Fruit fly (Drosophila melanogaster) whole organism, embryonic: Measurements from ENCODE around the gene CG6938.

ENCODE experiments used
- B-H1 ChIP-seq: fragments of 200-800 bp; sonication (Bioruptor generic); IDR thresholded peaks from 3 replicates; pipeline ENCODE4 v1.3.6; 2022; ENCODE audit warnings: missing biosample characterization, missing genetic modification characterization
- CG11093 ChIP-seq: fragments of 200-800 bp; sonication (Bioruptor generic); IDR thresholded peaks from 3 replicates; pipeline ENCODE4 v1.3.6; 2022; ENCODE audit warnings: missing biosample characterization, missing genetic modification characterization
- CG11723 ChIP-seq: fragments of 200-800 bp; sonication (Bioruptor generic); optimal IDR thresholded peaks from 2 replicates; lab custom pipeline; 2017; ENCODE audit warnings: missing biosample characterization, mild to moderate bottlenecking, missing genetic modification characterization
- CG12391 ChIP-seq: fragments of 200-800 bp; sonication (Bioruptor generic); optimal IDR thresholded peaks from 3 replicates; lab custom pipeline; 2018; ENCODE audit warnings: missing biosample characterization, mild to moderate bottlenecking, missing genetic modification characterization, moderate library complexity
- CG14050 ChIP-seq: fragments of 200-800 bp; sonication (Bioruptor generic); IDR thresholded peaks from 3 replicates; pipeline ENCODE4 v1.3.6; 2022; ENCODE audit warnings: missing biosample characterization, missing genetic modification characterization
- CG14667 ChIP-seq: fragments of 200-800 bp; sonication (Bioruptor generic); IDR thresholded peaks from 2 replicates; pipeline ENCODE4 v1.3.6; 2022; ENCODE audit warnings: missing biosample characterization, missing genetic modification characterization
- CG15514 ChIP-seq: fragments of 200-800 bp; sonication (Bioruptor generic); optimal IDR thresholded peaks from 3 replicates; lab custom pipeline; 2017; ENCODE audit warnings: missing biosample characterization, missing genetic modification characterization, mild to moderate bottlenecking, moderate library complexity, missing genetic modification reagents
- CG16813 ChIP-seq: fragments of 200-800 bp; sonication (Bioruptor generic); IDR thresholded peaks from 3 replicates; pipeline ENCODE4 v1.3.6; 2022; ENCODE audit warnings: missing biosample characterization, missing genetic modification characterization; ENCODE audit not compliant: partially characterized antibody
- CG2889 ChIP-seq: fragments of 200-800 bp; sonication (Bioruptor generic); IDR thresholded peaks from 3 replicates; pipeline ENCODE4 v1.3.6; 2022; ENCODE audit warnings: missing biosample characterization, missing genetic modification characterization
- CG3065 ChIP-seq: fragments of 200-800 bp; sonication (Bioruptor generic); optimal IDR thresholded peaks from 2 replicates; lab custom pipeline; 2016; ENCODE audit warnings: missing biosample characterization, missing genetic modification characterization
- CG4424 ChIP-seq: fragments of 200-800 bp; sonication (Bioruptor generic); optimal IDR thresholded peaks from 3 replicates; lab custom pipeline; 2016; ENCODE audit warnings: missing biosample characterization, missing genetic modification characterization
- CG4617 ChIP-seq: fragments of 200-800 bp; sonication (Bioruptor generic); optimal IDR thresholded peaks from 3 replicates; lab custom pipeline; 2016; ENCODE audit warnings: missing biosample characterization, missing genetic modification characterization, borderline replicate concordance
- CG5180 ChIP-seq: fragments of 200-800 bp; sonication (Bioruptor generic); optimal IDR thresholded peaks from 3 replicates; lab custom pipeline; 2017; ENCODE audit warnings: missing biosample characterization, missing genetic modification characterization, mild to moderate bottlenecking, moderate library complexity, missing genetic modification reagents
- CG7357 ChIP-seq: fragments of 200-800 bp; sonication (Bioruptor generic); IDR thresholded peaks from 3 replicates; pipeline ENCODE4 v1.3.6; 2022; ENCODE audit warnings: missing biosample characterization, missing genetic modification characterization
- Drgx ChIP-seq: fragments of 200-800 bp; sonication (Bioruptor generic); IDR thresholded peaks from 2 replicates; pipeline ENCODE4 v1.3.6; 2022; ENCODE audit warnings: missing biosample characterization, missing genetic modification characterization
- E2f2 ChIP-seq: fragments of 200-800 bp; sonication (Bioruptor generic); IDR thresholded peaks from 2 replicates; pipeline ENCODE4 v1.3.6; 2022; ENCODE audit warnings: missing biosample characterization, missing genetic modification characterization
- Ets97D ChIP-seq: fragments of 200-800 bp; sonication (Bioruptor generic); optimal IDR thresholded peaks from 3 replicates; lab custom pipeline; 2016; ENCODE audit warnings: missing biosample characterization, missing genetic modification characterization
- Fer1 ChIP-seq: fragments of 200-800 bp; sonication (Bioruptor generic); optimal IDR thresholded peaks from 2 replicates; lab custom pipeline; 2017; ENCODE audit warnings: missing biosample characterization, mild to moderate bottlenecking, missing genetic modification characterization
- Hmx ChIP-seq: fragments of 200-800 bp; sonication (Bioruptor generic); optimal IDR thresholded peaks from 2 replicates; lab custom pipeline; 2016; ENCODE audit warnings: missing biosample characterization, missing genetic modification characterization
- Hr51 ChIP-seq, 2 experiments: fragments of 200-800 bp; sonication (Bioruptor generic); optimal IDR thresholded peaks; 2 replicates in 1 of 2; 3 replicates in 1 of 2; lab custom pipeline; 2016 to 2018; ENCODE audit warnings: missing biosample characterization in 2 of 2, missing genetic modification characterization in 2 of 2, mild to moderate bottlenecking in 1 of 2, moderate library complexity in 1 of 2
- Lhr ChIP-seq: fragments of 200-800 bp; sonication (Bioruptor generic); optimal IDR thresholded peaks from 3 replicates; lab custom pipeline; 2017; ENCODE audit warnings: mild to moderate bottlenecking, missing biosample characterization, missing genetic modification reagents, missing genetic modification characterization
- Meics ChIP-seq: fragments of 200-800 bp; sonication (Bioruptor generic); optimal IDR thresholded peaks from 2 replicates; lab custom pipeline; 2017; ENCODE audit warnings: missing biosample characterization, mild to moderate bottlenecking, missing genetic modification characterization
- Nf-YA ChIP-seq: fragments of 200-800 bp; sonication (Bioruptor generic); IDR thresholded peaks from 2 replicates; pipeline ENCODE4 v1.3.6; 2022; ENCODE audit warnings: missing biosample characterization, missing genetic modification characterization
- Oaz ChIP-seq: fragments of 200-800 bp; sonication (Bioruptor generic); IDR thresholded peaks from 2 replicates; pipeline ENCODE4 v1.3.6; 2022; ENCODE audit warnings: missing biosample characterization, missing genetic modification characterization
- Side ChIP-seq: fragments of 200-800 bp; sonication (Bioruptor generic); optimal IDR thresholded peaks from 2 replicates; lab custom pipeline; 2016; ENCODE audit warnings: missing biosample characterization, missing genetic modification characterization
- Spps ChIP-seq: fragments of 200-800 bp; sonication (Bioruptor generic); optimal IDR thresholded peaks from 2 replicates; lab custom pipeline; 2018; ENCODE audit warnings: missing biosample characterization, mild to moderate bottlenecking, missing genetic modification characterization
- Usf ChIP-seq: fragments of 200-800 bp; sonication (Bioruptor generic); optimal IDR thresholded peaks from 2 replicates; lab custom pipeline; 2017; ENCODE audit warnings: missing genotype, missing biosample characterization, missing genetic modification characterization
- Vsx1 ChIP-seq: fragments of 200-800 bp; sonication (Bioruptor generic); optimal IDR thresholded peaks from 2 replicates; lab custom pipeline; 2017; ENCODE audit warnings: missing biosample characterization, mild to moderate bottlenecking, missing genetic modification characterization, missing genetic modification reagents
- Xrp1 ChIP-seq: fragments of 200-800 bp; sonication (Bioruptor generic); IDR thresholded peaks from 2 replicates; pipeline ENCODE4 v1.3.6; 2022; ENCODE audit warnings: missing biosample characterization, missing genetic modification characterization
- ase ChIP-seq: fragments of 200-800 bp; sonication (Bioruptor generic); IDR thresholded peaks from 3 replicates; pipeline ENCODE4 v1.3.6; 2022; ENCODE audit warnings: missing biosample characterization, missing genetic modification characterization
- az2 ChIP-seq: fragments of 200-800 bp; sonication (Bioruptor generic); optimal IDR thresholded peaks from 3 replicates; lab custom pipeline; 2016; ENCODE audit warnings: missing biosample characterization, missing genetic modification characterization
- crc ChIP-seq: fragments of 200-800 bp; sonication (Bioruptor generic); optimal IDR thresholded peaks from 2 replicates; lab custom pipeline; 2016; ENCODE audit warnings: missing biosample characterization, missing genetic modification characterization
- dan ChIP-seq: fragments of 200-800 bp; sonication (Bioruptor generic); IDR thresholded peaks from 2 replicates; pipeline ENCODE4 v1.3.6; 2022; ENCODE audit warnings: missing biosample characterization, missing genetic modification characterization
- danr ChIP-seq: fragments of 200-800 bp; sonication (Bioruptor generic); IDR thresholded peaks from 2 replicates; pipeline ENCODE4 v1.3.6; 2022; ENCODE audit warnings: missing biosample characterization, missing genetic modification characterization
- dati ChIP-seq: fragments of 200-800 bp; sonication (Bioruptor generic); IDR thresholded peaks from 2 replicates; pipeline ENCODE4 v1.3.6; 2022; ENCODE audit warnings: missing biosample characterization, missing genetic modification characterization
- exex ChIP-seq: fragments of 200-800 bp; sonication (Bioruptor generic); optimal IDR thresholded peaks from 4 replicates; lab custom pipeline; 2018; ENCODE audit warnings: missing biosample characterization, mild to moderate bottlenecking, missing genetic modification characterization, moderate library complexity
- gcm ChIP-seq: fragments of 200-800 bp; sonication (Bioruptor generic); optimal IDR thresholded peaks from 2 replicates; lab custom pipeline; 2019; ENCODE audit warnings: missing biosample characterization, mild to moderate bottlenecking, missing genetic modification characterization, moderate library complexity
- gem ChIP-seq: fragments of 200-800 bp; sonication (Bioruptor generic); optimal IDR thresholded peaks from 2 replicates; lab custom pipeline; 2019; ENCODE audit warnings: missing biosample characterization, mild to moderate bottlenecking, missing genetic modification characterization, moderate library complexity
- hbn ChIP-seq: fragments of 200-800 bp; sonication (Bioruptor generic); IDR thresholded peaks from 2 replicates; pipeline ENCODE4 v1.3.6; 2022; ENCODE audit warnings: missing biosample characterization, missing genetic modification characterization; ENCODE audit not compliant: partially characterized antibody
- her ChIP-seq: fragments of 200-800 bp; sonication (Bioruptor generic); optimal IDR thresholded peaks from 2 replicates; lab custom pipeline; 2016; ENCODE audit warnings: missing biosample characterization, missing genetic modification characterization
- kni ChIP-seq: fragments of 200-800 bp; sonication (Bioruptor generic); optimal IDR thresholded peaks from 3 replicates; lab custom pipeline; 2017; ENCODE audit warnings: mild to moderate bottlenecking, missing biosample characterization, missing genetic modification reagents, missing genetic modification characterization
- pita ChIP-seq: fragments of 200-800 bp; sonication (Bioruptor generic); optimal IDR thresholded peaks from 2 replicates; lab custom pipeline; 2017; ENCODE audit warnings: missing biosample characterization, mild to moderate bottlenecking, missing genetic modification characterization
- psq ChIP-seq: fragments of 200-800 bp; sonication (Bioruptor generic); optimal IDR thresholded peaks from 2 replicates; lab custom pipeline; 2017; ENCODE audit warnings: missing biosample characterization, missing genetic modification characterization
- row ChIP-seq: fragments of 200-800 bp; sonication (Bioruptor generic); IDR thresholded peaks from 3 replicates; pipeline ENCODE4 v1.3.6; 2022; ENCODE audit warnings: missing biosample characterization, missing genetic modification characterization
- sc ChIP-seq, 3 experiments: fragments of >200 bp in 2 of 3; fragments of 200-800 bp in 1 of 3; sonication (Bioruptor generic) in 1 of 3; optimal IDR thresholded peaks; 2 replicates in 2 of 3; 3 replicates in 1 of 3; lab custom pipeline; 2017; ENCODE audit warnings: mild to moderate bottlenecking in 1 of 3, missing biosample characterization in 1 of 3, missing genetic modification characterization in 1 of 3, missing genetic modification reagents in 1 of 3
- unpg ChIP-seq: fragments of 200-800 bp; sonication (Bioruptor generic); optimal IDR thresholded peaks from 3 replicates; lab custom pipeline; 2018; ENCODE audit warnings: missing biosample characterization, mild to moderate bottlenecking, missing genetic modification characterization, moderate library complexity
- zen ChIP-seq: fragments of 200-800 bp; sonication (Bioruptor generic); optimal IDR thresholded peaks from 3 replicates; lab custom pipeline; 2018; ENCODE audit warnings: missing biosample characterization, mild to moderate bottlenecking, missing genetic modification characterization, moderate library complexity

Gene CG6938

DNA sequence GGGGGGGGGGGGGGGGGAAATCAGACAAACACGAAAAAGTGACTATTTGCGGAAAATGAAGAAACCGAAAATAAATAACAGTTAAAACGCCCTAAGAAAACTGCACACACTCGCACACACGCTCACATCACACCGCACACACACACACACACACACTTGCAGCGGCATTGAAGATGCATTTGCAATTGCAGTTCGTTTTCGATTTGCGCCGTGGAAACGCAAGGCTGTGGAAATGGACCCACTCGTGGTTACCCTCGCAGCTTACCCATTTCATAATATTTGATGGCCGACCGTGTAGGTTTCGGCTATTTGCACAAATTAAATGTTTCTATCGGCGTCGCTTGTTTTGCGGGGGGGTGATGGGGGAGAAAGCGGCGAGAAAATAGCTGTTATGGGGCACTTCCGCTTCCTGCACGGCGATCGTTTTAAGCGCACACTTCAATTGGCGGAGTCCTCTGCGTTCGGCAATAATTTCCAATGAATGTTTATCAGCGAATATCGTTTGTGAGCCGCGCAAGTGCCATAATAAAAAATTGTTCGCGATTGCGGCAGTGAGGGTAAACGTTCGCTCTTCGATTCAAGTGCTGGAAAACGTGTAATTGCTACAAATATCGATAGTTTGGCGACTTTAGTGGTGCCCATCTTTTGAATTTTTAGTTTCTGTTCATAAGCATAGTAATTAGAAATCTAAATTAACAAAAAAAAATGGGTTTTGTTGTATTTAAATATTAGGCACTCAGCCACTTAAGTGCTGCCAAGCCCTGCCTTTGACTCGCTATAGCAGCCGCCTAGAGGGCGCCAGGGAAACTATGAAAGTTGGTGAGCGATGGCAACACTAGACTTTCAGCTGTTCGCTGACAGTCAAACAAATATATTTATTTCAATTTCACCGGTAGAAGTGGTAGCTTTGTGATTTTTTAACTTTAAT is 17.9 kb downstream of the CG6938 start, which contains the start of the genes Pop2 and CG6928 (continued):
- peak; percentile 59 for TF ChIP-seq Xrp1 (GFP tag; lab: Robert Waterston, UW)
- TF ChIP-seq dati (GFP tag; lab: Robert Waterston, UW): no peak
- TF ChIP-seq Fer1 (GFP tag; lab: Kevin White, UChicago): peak; percentile 33
- peak; percentile 79 for TF ChIP-seq CG12391 (tag; lab: Kevin White, UChicago)
- no peak for TF ChIP-seq gcm (GFP tag; lab: Kevin White, UChicago)
- TF ChIP-seq Spps (tag; lab: Kevin White, UChicago): peak; percentile 0
- TF ChIP-seq unpg (GFP tag; lab: Kevin White, UChicago): peak; percentile 58
- peak; percentile 82 for TF ChIP-seq CG15514 (GFP tag; lab: Kevin White, UChicago)
- no peak for TF ChIP-seq CG5180 (GFP tag; lab: Kevin White, UChicago)
- TF ChIP-seq az2 (GFP tag; lab: Kevin White, UChicago): peak; percentile 64
- peak; percentile 2 for TF ChIP-seq Meics (GFP tag; lab: Kevin White, UChicago)
- peak; percentile 79 for TF ChIP-seq E2f2 (GFP tag; lab: Robert Waterston, UW)
- peak; percentile 55; the same call in 2 of the 3 replicates for TF ChIP-seq B-H1
- TF ChIP-seq CG16813: peak; percentile 88
- peak; percentile 77 for TF ChIP-seq row (GFP tag; lab: Robert Waterston, UW)
- TF ChIP-seq Lhr (GFP tag; lab: Kevin White, UChicago): peak; percentile 91
- TF ChIP-seq CG11093 (GFP tag; lab: Robert Waterston, UW): peak; percentile 48; the same call in 2 of the 3 replicates
- no peak for TF ChIP-seq ase (GFP tag; lab: Robert Waterston, UW)
- TF ChIP-seq hbn (GFP tag; lab: Robert Waterston, UW): peak; percentile 92
- TF ChIP-seq Side (GFP tag; lab: Kevin White, UChicago): peak; percentile 60
- TF ChIP-seq Drgx (GFP tag; lab: Robert Waterston, UW): no peak
- TF ChIP-seq psq: peak; percentile 48
- no peak for TF ChIP-seq CG3065 (GFP tag; lab: Kevin White, UChicago)
- peak; percentile 71 for TF ChIP-seq zen (tag; lab: Kevin White, UChicago)
- TF ChIP-seq CG11723 (GFP tag; lab: Kevin White, UChicago): peak; percentile 40
- TF ChIP-seq Vsx1 (GFP tag; lab: Kevin White, UChicago): peak; percentile 38
- no peak for TF ChIP-seq pita (GFP tag; lab: Kevin White, UChicago)
- TF ChIP-seq gem (tag; lab: Kevin White, UChicago): peak; percentile 70
- peak; percentile 1 for TF ChIP-seq kni (GFP tag; lab: Kevin White, UChicago)
- no peak for TF ChIP-seq Oaz
- peak; percentile 70 for TF ChIP-seq crc (GFP tag; lab: Kevin White, UChicago)
- TF ChIP-seq CG4617 (GFP tag; lab: Kevin White, UChicago): peak; percentile 97
- TF ChIP-seq CG7357: no peak
- TF ChIP-seq CG2889 (GFP tag; lab: Robert Waterston, UW): peak; percentile 43; the same call in 1 of the 3 replicates
- peak; percentile 47 for TF ChIP-seq Hmx (GFP tag; lab: Kevin White, UChicago)
- no peak; the same call in 1 of the 2 replicates for TF ChIP-seq Nf-YA (GFP tag; lab: Robert Waterston, UW)
- TF ChIP-seq exex (tag; lab: Kevin White, UChicago): no peak
- peak in 1 of 2 experiments; percentile 88 for TF ChIP-seq Hr51 (GFP tag; optimal IDR thresholded peaks at IDR 0.05; lab: Kevin White, UChicago)
- TF ChIP-seq Ets97D: peak; percentile 92
- TF ChIP-seq Usf: peak; percentile 26
- peak; percentile 65 for TF ChIP-seq CG4424 (GFP tag; lab: Kevin White, UChicago)
- peak; percentile 56 for TF ChIP-seq CG14667
- TF ChIP-seq sc (optimal IDR thresholded peaks at IDR 0.05; lab: Kevin White, UChicago): no peak
- TF ChIP-seq sc (GFP tag; optimal IDR thresholded peaks at IDR 0.05; lab: Kevin White, UChicago): no peak
- 0 out of 2 replicates have a peak, but pooled peaks have one; percentile 29 for TF ChIP-seq danr (GFP tag; lab: Robert Waterston, UW)
- TF ChIP-seq CG14050 (GFP tag; lab: Robert Waterston, UW): peak; percentile 66; the same call in 2 of the 3 replicates
- TF ChIP-seq dan: no peak
- TF ChIP-seq her (GFP tag; lab: Kevin White, UChicago): peak; percentile 76
